Worm (Caenorhabditis elegans) whole organism, late embryonic: ENCODE results near the gene T25F10.4.

Source experiments
- ama-1 ChIP-seq: fragments of 150-350 bp; optimal IDR thresholded peaks from 2 replicates; lab custom pipeline; 2014
- ceh-14 ChIP-seq: sonication (generic microtip); optimal IDR thresholded peaks from 2 replicates; lab custom pipeline; 2016; ENCODE audit warnings: missing genotype, missing genetic modification characterization, missing compliant biosample characterization
- ceh-19 ChIP-seq: fragments of 200-800 bp; sonication (Bioruptor generic); optimal IDR thresholded peaks from 2 replicates; lab custom pipeline; 2018; ENCODE audit warnings: mild to moderate bottlenecking, missing genetic modification characterization, missing compliant biosample characterization
- fkh-10 ChIP-seq: fragments of 150-350 bp; optimal IDR thresholded peaks from 2 replicates; lab custom pipeline; 2014; ENCODE audit warnings: missing biosample characterization, missing genetic modification reagents, missing genetic modification characterization
- gmeb-2 ChIP-seq: sonication (generic microtip); optimal IDR thresholded peaks from 2 replicates; lab custom pipeline; 2016; ENCODE audit warnings: missing genetic modification characterization, inconsistent platforms, missing compliant biosample characterization
- lin-11 ChIP-seq: fragments of 200-800 bp; sonication (Bioruptor generic); optimal IDR thresholded peaks from 2 replicates; lab custom pipeline; 2018; ENCODE audit warnings: mild to moderate bottlenecking, missing genetic modification characterization, missing compliant biosample characterization
- nhr-11 ChIP-seq: fragments of 150-350 bp; optimal IDR thresholded peaks from 2 replicates; lab custom pipeline; 2014; ENCODE audit warnings: missing biosample characterization, missing genetic modification characterization
- pat-9 ChIP-seq: fragments of 200-800 bp; sonication (Bioruptor generic); optimal IDR thresholded peaks from 2 replicates; lab custom pipeline; 2018; ENCODE audit warnings: mild to moderate bottlenecking, missing genetic modification characterization, moderate library complexity, missing compliant biosample characterization

ce11 chrV:6780676-6781075 lies 18.4 kb upstream of the T25F10.4 start:
- TF ChIP-seq ama-1 (no peak), ceh-14 (no peak), nhr-11 (tag; lab: Kevin White, UChicago) (no peak), fkh-10 (GFP tag; lab: Kevin White, UChicago) (no peak), gmeb-2 (tag; lab: Kevin White, UChicago) (no peak), ceh-19 (no peak), lin-11 (tag; lab: Kevin White, UChicago) (no peak), pat-9 (tag; lab: Kevin White, UChicago) (no peak)
